Fruit fly (Drosophila melanogaster): ENCODE data around the gene CG17991.

The CG17991 gene

dm6 chr3R:27263434-27264215, 22.6 kb downstream of the CG17991 start, which contains the start of gene woc (continued):
- peak; percentile 72 for TF ChIP-seq row (GFP tag; IDR thresholded peaks at IDR 0.05)
- TF ChIP-seq CG15601 (tag; optimal IDR thresholded peaks at IDR 0.05): no peak
- TF ChIP-seq CG8281 (tag; optimal IDR thresholded peaks at IDR 0.05): no peak
- peak; percentile 56 for TF ChIP-seq mam (GFP tag; optimal IDR thresholded peaks at IDR 0.05)
- TF ChIP-seq CG11695 (GFP tag; IDR thresholded peaks at IDR 0.05): peak; percentile 85; the same call in 2 of the 3 replicates
- TF ChIP-seq hkb (optimal IDR thresholded peaks at IDR 0.05): peak; percentile 24
- TF ChIP-seq hkb (GFP tag; IDR thresholded peaks at IDR 0.05): peak; percentile 50; the same call in 1 of the 2 replicates
- TF ChIP-seq mirr (GFP tag; optimal IDR thresholded peaks at IDR 0.05): no peak
- TF ChIP-seq CG11696 (GFP tag; IDR thresholded peaks at IDR 0.05): peak; percentile 26; the same call in 1 of the 2 replicates
- TF ChIP-seq CG18476 (GFP tag; optimal IDR thresholded peaks at IDR 0.05): no peak
- no peak for TF ChIP-seq CG15073 (GFP tag; optimal IDR thresholded peaks at IDR 0.05)
- peak; percentile 44 for TF ChIP-seq shn (GFP tag; optimal IDR thresholded peaks at IDR 0.05)
- peak; percentile 29; the same call in 1 of the 3 replicates for TF ChIP-seq Mrtf (GFP tag; IDR thresholded peaks at IDR 0.05)
- no peak for TF ChIP-seq wek (GFP tag; optimal IDR thresholded peaks at IDR 0.05)
- TF ChIP-seq Blimp-1 (GFP tag; optimal IDR thresholded peaks at IDR 0.05): no peak
- TF ChIP-seq CG15011 (GFP tag; optimal IDR thresholded peaks at IDR 0.05): no peak
- peak; percentile 68 for TF ChIP-seq CG32772 (GFP tag; IDR thresholded peaks at IDR 0.05)
- peak; percentile 68 for TF ChIP-seq Dbx (GFP tag; IDR thresholded peaks at IDR 0.05)
- peak; percentile 55; the same call in 1 of the 2 replicates for TF ChIP-seq NFAT (GFP tag; IDR thresholded peaks at IDR 0.05)
- TF ChIP-seq CG7839 (tag; optimal IDR thresholded peaks at IDR 0.05): no peak
- no peak for TF ChIP-seq CG17359 (tag; optimal IDR thresholded peaks at IDR 0.05)
- TF ChIP-seq CG9727 (GFP tag; optimal IDR thresholded peaks at IDR 0.05): peak; percentile 64
- no peak for TF ChIP-seq gsb (GFP tag; IDR thresholded peaks at IDR 0.05)
- TF ChIP-seq vfl (GFP tag; optimal IDR thresholded peaks at IDR 0.05): peak; percentile 52
- TF ChIP-seq odd (GFP tag; optimal IDR thresholded peaks at IDR 0.05): no peak
- 0 out of 2 replicates have a peak, but pooled peaks have one; percentile 42 for TF ChIP-seq ap (GFP tag; IDR thresholded peaks at IDR 0.05)
- peak; percentile 93 for TF ChIP-seq CG7928 (GFP tag; optimal IDR thresholded peaks at IDR 0.05)
- no peak for TF ChIP-seq CG3065 (GFP tag; optimal IDR thresholded peaks at IDR 0.05)
- TF ChIP-seq Ptx1 (GFP tag; IDR thresholded peaks at IDR 0.05): peak; percentile 50
- no peak for TF ChIP-seq schlank (tag; optimal IDR thresholded peaks at IDR 0.05)
- TF ChIP-seq CG9609 (GFP tag; optimal IDR thresholded peaks at IDR 0.05): peak; percentile 43
- TF ChIP-seq CHES-1-like (GFP tag; optimal IDR thresholded peaks at IDR 0.05): peak; percentile 76
- no peak for TF ChIP-seq CG12299 (tag; optimal IDR thresholded peaks at IDR 0.05)
- TF ChIP-seq nerfin-2 (GFP tag; IDR thresholded peaks at IDR 0.05; ENCODE audit: partially characterized antibody): peak; percentile 83
- no peak for TF ChIP-seq CG10431 (GFP tag; optimal IDR thresholded peaks at IDR 0.05)
- TF ChIP-seq ATbp (GFP tag; optimal IDR thresholded peaks at IDR 0.05): no peak
- TF ChIP-seq Stat92E (GFP tag; optimal IDR thresholded peaks at IDR 0.05): peak in 1 of 3 experiments; percentile 22
- TF ChIP-seq Xbp1 (GFP tag; optimal IDR thresholded peaks at IDR 0.05): peak; percentile 48
- peak; percentile 30 for TF ChIP-seq CG10979 (tag; optimal IDR thresholded peaks at IDR 0.05)
- peak; percentile 60 for TF ChIP-seq sisA (GFP tag; IDR thresholded peaks at IDR 0.05)
- TF ChIP-seq eve (GFP tag; optimal IDR thresholded peaks at IDR 0.05): peak in 1 of 2 experiments; percentile 52
- no peak for TF ChIP-seq CG2202 (tag; optimal IDR thresholded peaks at IDR 0.05)
- peak; percentile 28 for TF ChIP-seq Dip3 (GFP tag; optimal IDR thresholded peaks at IDR 0.05)
- TF ChIP-seq sim (GFP tag; IDR thresholded peaks at IDR 0.05): no peak
- TF ChIP-seq pfk (GFP tag; optimal IDR thresholded peaks at IDR 0.05): no peak
- TF ChIP-seq CG5245 (GFP tag; optimal IDR thresholded peaks at IDR 0.05): no peak
- peak; percentile 74 for TF ChIP-seq CG4617 (GFP tag; optimal IDR thresholded peaks at IDR 0.05; ENCODE audit: borderline replicate concordance)
- TF ChIP-seq Nf-YB (GFP tag; optimal IDR thresholded peaks at IDR 0.05): no peak
- TF ChIP-seq Fer1 (GFP tag; optimal IDR thresholded peaks at IDR 0.05): no peak
